Fruit fly (Drosophila melanogaster) whole organism, pupa: Measurements from ENCODE around the gene serp.
A peak's percentile ranks its signal among the peaks of the same experiment; 100 is the strongest.

Source experiments
- CG10348 ChIP-seq: fragments of 200-800 bp; sonication (Bioruptor generic); IDR thresholded peaks from 2 replicates; pipeline ENCODE4 v1.3.6; 2022; ENCODE audit warnings: missing biosample characterization, missing genetic modification characterization
- CG12605 ChIP-seq: fragments of 200-800 bp; sonication (Bioruptor generic); IDR thresholded peaks from 2 replicates; pipeline ENCODE4 v1.3.6; 2022; ENCODE audit warnings: missing biosample characterization, missing genetic modification characterization
- CG13204 ChIP-seq: fragments of 200-800 bp; sonication (Bioruptor generic); optimal IDR thresholded peaks from 2 replicates; lab custom pipeline; 2018; ENCODE audit warnings: missing biosample characterization, mild to moderate bottlenecking, missing genetic modification characterization, moderate library complexity
- CG14655 ChIP-seq: fragments of 200-800 bp; sonication (Bioruptor generic); optimal IDR thresholded peaks from 3 replicates; lab custom pipeline; 2017; ENCODE audit warnings: mild to moderate bottlenecking, missing biosample characterization, missing genetic modification reagents, missing genetic modification characterization
- CG15710 ChIP-seq: fragments of 200-800 bp; sonication (Bioruptor generic); optimal IDR thresholded peaks from 2 replicates; lab custom pipeline; 2018; ENCODE audit warnings: missing biosample characterization, mild to moderate bottlenecking, missing genetic modification characterization, moderate library complexity
- CG17806 ChIP-seq: fragments of 200-800 bp; sonication (Bioruptor generic); optimal IDR thresholded peaks from 2 replicates; lab custom pipeline; 2018; ENCODE audit warnings: missing biosample characterization, mild to moderate bottlenecking, missing genetic modification characterization, moderate library complexity
- CG32121 ChIP-seq: fragments of 200-800 bp; sonication (Bioruptor generic); IDR thresholded peaks from 2 replicates; pipeline ENCODE4 v1.3.6; 2022; ENCODE audit warnings: missing biosample characterization, missing genetic modification characterization
- CG34367 ChIP-seq: fragments of 200-800 bp; sonication (Bioruptor generic); optimal IDR thresholded peaks from 2 replicates; lab custom pipeline; 2018; ENCODE audit warnings: missing biosample characterization, mild to moderate bottlenecking, missing genetic modification characterization
- CG4496 ChIP-seq: fragments of 200-800 bp; sonication (Bioruptor generic); IDR thresholded peaks from 3 replicates; pipeline ENCODE4 v1.3.6; 2022; ENCODE audit warnings: missing biosample characterization, missing genetic modification characterization
- CG8159 ChIP-seq: fragments of 200-800 bp; sonication (Bioruptor generic); optimal IDR thresholded peaks from 3 replicates; lab custom pipeline; 2018; ENCODE audit warnings: missing biosample characterization, mild to moderate bottlenecking, missing genetic modification characterization, moderate library complexity
- CG8301 ChIP-seq: fragments of 200-800 bp; sonication (Bioruptor generic); optimal IDR thresholded peaks from 2 replicates; lab custom pipeline; 2018; ENCODE audit warnings: missing biosample characterization, mild to moderate bottlenecking, missing genetic modification characterization
- CG9948 ChIP-seq: fragments of 200-800 bp; sonication (Bioruptor generic); optimal IDR thresholded peaks from 2 replicates; lab custom pipeline; 2018; ENCODE audit warnings: missing biosample characterization, mild to moderate bottlenecking, missing genetic modification characterization, moderate library complexity
- D1 ChIP-seq: fragments of 200-800 bp; sonication (Bioruptor generic); optimal IDR thresholded peaks from 2 replicates; lab custom pipeline; 2018; ENCODE audit warnings: missing biosample characterization, mild to moderate bottlenecking, missing genetic modification characterization, moderate library complexity
- EcR ChIP-seq: fragments of 200-800 bp; sonication (Bioruptor generic); optimal IDR thresholded peaks from 3 replicates; lab custom pipeline; 2019; ENCODE audit warnings: missing biosample characterization, missing genetic modification characterization, mild to moderate bottlenecking, moderate library complexity, missing genetic modification reagents
- Ets98B ChIP-seq: fragments of 200-800 bp; sonication (Bioruptor generic); IDR thresholded peaks from 2 replicates; pipeline ENCODE4 v1.3.6; 2022; ENCODE audit warnings: missing biosample characterization, missing genetic modification characterization
- Pif1A ChIP-seq: fragments of 200-800 bp; sonication (Bioruptor generic); optimal IDR thresholded peaks from 3 replicates; lab custom pipeline; 2016; ENCODE audit warnings: missing biosample characterization, missing genetic modification characterization
- Pif1B ChIP-seq: fragments of 200-800 bp; sonication (Bioruptor generic); optimal IDR thresholded peaks from 3 replicates; lab custom pipeline; 2016; ENCODE audit warnings: missing biosample characterization, missing genetic modification characterization
- Snoo ChIP-seq: fragments of 200-800 bp; sonication (Bioruptor generic); optimal IDR thresholded peaks from 3 replicates; lab custom pipeline; 2017; ENCODE audit warnings: missing biosample characterization, mild to moderate bottlenecking, missing genetic modification characterization, inconsistent platforms
- fd96Ca ChIP-seq: fragments of 200-800 bp; sonication (Bioruptor generic); IDR thresholded peaks from 3 replicates; pipeline ENCODE4 v1.3.6; 2022; ENCODE audit warnings: missing biosample characterization, missing genetic modification characterization
- gl ChIP-seq: fragments of 200-800 bp; sonication (Bioruptor generic); optimal IDR thresholded peaks from 2 replicates; lab custom pipeline; 2018; ENCODE audit warnings: missing biosample characterization, mild to moderate bottlenecking, missing genetic modification characterization
- rn ChIP-seq: fragments of 200-800 bp; sonication (Bioruptor generic); IDR thresholded peaks from 2 replicates; pipeline ENCODE4 v1.3.6; 2022; ENCODE audit warnings: missing biosample characterization, missing genetic modification characterization

Gene serp

dm6 chr3L:19674317-19674716 is 33.5 kb downstream of the serp start:
- TF ChIP-seq CG34367 (tag; lab: Kevin White, UChicago) (peak; percentile 30), CG12605 (no peak), rn (no peak), fd96Ca (no peak), EcR (GFP tag; lab: Kevin White, UChicago) (no peak), CG15710 (tag; lab: Kevin White, UChicago) (peak; percentile 53), CG9948 (peak; percentile 42), CG32121 (no peak), CG17806 (peak; percentile 51), CG13204 (GFP tag; lab: Kevin White, UChicago) (no peak), Pif1A (GFP tag; lab: Kevin White, UChicago) (peak; percentile 40), CG8159 (tag; lab: Kevin White, UChicago) (peak; percentile 57), CG10348 (GFP tag; lab: Robert Waterston, UW) (no peak), gl (tag; lab: Kevin White, UChicago) (peak; percentile 1), D1 (no peak), CG8301 (tag; lab: Kevin White, UChicago) (peak; percentile 22), CG4496 (GFP tag; lab: Robert Waterston, UW) (peak; percentile 55; the same call in 2 of the 3 replicates), Snoo (tag; lab: Kevin White, UChicago) (peak; percentile 18), Pif1B (GFP tag; lab: Kevin White, UChicago) (peak; percentile 23), Ets98B (GFP tag; lab: Robert Waterston, UW) (no peak), CG14655 (GFP tag; lab: Kevin White, UChicago) (peak; percentile 46)

DNA sequence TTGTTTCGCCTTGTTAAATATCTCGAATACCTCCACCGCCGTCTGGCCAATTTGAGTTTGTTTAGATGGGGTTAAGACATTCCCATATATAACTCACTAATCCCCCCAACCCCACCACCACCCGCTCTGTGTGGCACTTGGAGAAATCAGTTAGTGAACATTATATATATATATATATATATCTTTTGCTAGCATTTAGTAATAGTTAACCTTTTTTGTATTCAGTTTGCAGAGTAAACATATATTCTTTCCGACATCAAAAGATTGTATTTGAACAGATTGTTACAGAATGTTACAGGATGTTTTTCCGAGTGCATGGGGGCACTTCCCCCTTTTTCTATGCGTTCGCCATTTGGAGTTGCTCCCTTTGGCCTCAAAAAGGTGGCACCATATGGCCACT is 37.3 kb downstream of the serp start:
- TF ChIP-seq CG32121 (no peak), CG9948 (no peak), Snoo (tag; lab: Kevin White, UChicago) (no peak), CG8301 (tag; lab: Kevin White, UChicago) (no peak), CG34367 (tag; lab: Kevin White, UChicago) (no peak), CG12605 (no peak), CG17806 (peak; percentile 3), Pif1B (GFP tag; lab: Kevin White, UChicago) (no peak), fd96Ca (no peak), CG8159 (tag; lab: Kevin White, UChicago) (peak; percentile 9), CG14655 (GFP tag; lab: Kevin White, UChicago) (peak; percentile 9), rn (no peak), CG4496 (GFP tag; lab: Robert Waterston, UW) (no peak)

DNA sequence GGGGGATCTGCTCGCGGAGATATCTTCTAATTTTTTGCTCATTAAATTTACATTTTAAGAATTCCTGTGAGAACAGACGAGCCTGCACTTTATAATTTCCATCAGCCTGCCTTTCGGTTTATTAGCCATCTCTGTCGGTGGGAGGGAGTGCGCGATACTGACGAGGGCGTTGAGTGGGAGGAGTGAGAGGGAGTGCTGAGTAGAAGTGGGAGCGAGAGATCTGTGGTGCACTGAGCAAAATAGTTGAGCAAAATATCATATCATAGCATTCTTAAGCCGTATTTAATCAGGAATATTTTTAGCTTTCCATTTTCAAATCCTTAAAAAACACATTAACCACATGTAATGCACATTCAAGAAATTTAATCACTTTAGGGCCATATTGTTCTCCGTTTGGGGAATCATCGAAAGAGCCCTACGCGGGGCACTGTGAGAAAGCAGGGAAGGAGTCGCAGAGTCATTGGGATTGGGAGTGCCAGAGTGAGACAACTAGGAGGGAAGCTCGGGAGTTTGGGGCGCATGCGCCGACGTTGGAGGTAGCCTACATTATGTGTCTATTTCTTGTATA is 42.7 kb downstream of the serp start:
- no peak for TF ChIP-seq CG8301 (tag; lab: Kevin White, UChicago)
- TF ChIP-seq CG14655 (GFP tag; lab: Kevin White, UChicago) = peak; percentile 1

- TF ChIP-seq Pif1B (GFP tag; lab: Kevin White, UChicago) (peak; percentile 2), rn (no peak), CG8159 (tag; lab: Kevin White, UChicago) (no peak), Snoo (tag; lab: Kevin White, UChicago) (no peak), Pif1A (GFP tag; lab: Kevin White, UChicago) (no peak), CG8301 (tag; lab: Kevin White, UChicago) (no peak), CG4496 (GFP tag; lab: Robert Waterston, UW) (0 out of 3 replicates have a peak, but pooled peaks have one; percentile 26), gl (tag; lab: Kevin White, UChicago) (no peak), CG17806 (no peak), CG32121 (no peak; the same call in 1 of the 2 replicates), CG14655 (GFP tag; lab: Kevin White, UChicago) (no peak), CG9948 (no peak), CG13204 (GFP tag; lab: Kevin White, UChicago) (no peak), CG10348 (GFP tag; lab: Robert Waterston, UW) (no peak)
Observed at dm6 chr3L:19663605-19664230, 44.1 kb downstream of the serp start, which contains the start of gene tey. Gene tey, minus strand, starts transcription at chr3L:19664104.

DNA sequence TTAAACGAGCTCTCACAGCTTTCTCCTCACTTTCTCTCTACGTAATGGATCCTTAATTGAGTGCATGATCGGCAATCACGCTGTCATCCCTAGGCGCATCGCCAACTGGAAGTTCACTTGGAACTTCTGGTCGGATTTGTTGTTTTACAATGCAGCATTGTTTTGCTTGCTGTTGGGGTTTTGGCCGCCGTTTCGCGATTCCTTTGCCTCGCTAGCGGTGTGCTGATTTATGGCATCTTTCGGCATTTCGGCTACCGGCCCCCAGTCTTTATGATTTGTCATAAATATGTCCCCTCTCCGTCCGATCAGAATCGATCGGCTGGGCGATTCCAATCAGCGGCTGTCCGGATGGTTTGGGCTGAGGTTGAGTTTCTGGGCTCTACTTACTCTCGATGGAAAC is 44.9 kb downstream of the serp start:
- TF ChIP-seq CG34367 (tag; lab: Kevin White, UChicago) (no peak), CG14655 (GFP tag; lab: Kevin White, UChicago) (no peak), CG17806 (no peak), CG8301 (tag; lab: Kevin White, UChicago) (no peak), Pif1B (GFP tag; lab: Kevin White, UChicago) (no peak), EcR (GFP tag; lab: Kevin White, UChicago) (no peak), CG9948 (no peak), Pif1A (GFP tag; lab: Kevin White, UChicago) (no peak), CG8159 (tag; lab: Kevin White, UChicago) (no peak), CG32121 (no peak), Ets98B (GFP tag; lab: Robert Waterston, UW) (no peak), fd96Ca (no peak), rn (no peak), D1 (no peak), CG15710 (tag; lab: Kevin White, UChicago) (no peak), CG4496 (GFP tag; lab: Robert Waterston, UW) (no peak), CG10348 (GFP tag; lab: Robert Waterston, UW) (no peak), CG12605 (no peak), gl (tag; lab: Kevin White, UChicago) (no peak), Snoo (tag; lab: Kevin White, UChicago) (no peak)
